Fruit fly (Drosophila melanogaster): ENCODE data around the gene sl.
A peak's percentile ranks its signal among the peaks of the same experiment; 100 is the strongest.

sl gene

DNA sequence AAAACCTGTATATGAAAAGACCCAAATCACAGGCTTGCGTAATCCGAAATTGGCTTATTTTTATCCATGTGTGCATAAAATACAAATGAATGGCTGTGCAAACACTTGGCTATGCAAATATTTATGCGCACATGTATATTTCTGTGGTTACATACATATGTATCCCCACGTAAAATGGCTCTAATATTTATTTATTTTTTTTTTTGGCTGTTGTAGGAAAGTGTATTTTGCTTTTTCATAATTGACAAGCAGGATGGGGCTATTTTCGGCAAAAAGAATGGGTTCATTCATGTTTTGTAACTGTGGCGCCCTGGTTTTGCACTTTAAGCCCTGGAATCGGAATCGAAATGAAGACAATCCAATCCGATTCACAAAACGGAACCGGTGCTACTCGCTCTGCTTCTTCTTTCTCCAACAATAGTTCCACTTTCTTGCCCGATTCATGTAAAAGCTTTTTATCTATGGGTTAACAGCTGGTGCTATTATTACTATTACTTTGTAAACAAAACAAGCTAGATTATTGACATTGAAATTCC, 14.9 kb upstream of the sl start (continued):
- peak; percentile 48 for TF ChIP-seq CG5180 (GFP tag; optimal IDR thresholded peaks at IDR 0.05)
- TF ChIP-seq BtbVII (GFP tag; optimal IDR thresholded peaks at IDR 0.05), result peak; percentile 50
- TF ChIP-seq Doc2 (GFP tag; IDR thresholded peaks at IDR 0.05), result no peak
- TF ChIP-seq Xrp1 (GFP tag; IDR thresholded peaks at IDR 0.05), result peak; percentile 81
- TF ChIP-seq Dbx (GFP tag; IDR thresholded peaks at IDR 0.05), result peak; percentile 78
- no peak for TF ChIP-seq Stat92E (GFP tag; optimal IDR thresholded peaks at IDR 0.05)
- TF ChIP-seq CG32767 (GFP tag; IDR thresholded peaks at IDR 0.05), result peak; percentile 57
- peak; percentile 37 for TF ChIP-seq CG4854 (GFP tag; optimal IDR thresholded peaks at IDR 0.05)
- no peak for TF ChIP-seq cad (GFP tag; optimal IDR thresholded peaks at IDR 0.05)
- TF ChIP-seq salm (tag; optimal IDR thresholded peaks at IDR 0.05), result no peak
- peak; percentile 24; the same call in 1 of the 3 replicates for TF ChIP-seq CG11093 (GFP tag; IDR thresholded peaks at IDR 0.05)
- peak; percentile 60 for TF ChIP-seq Max (GFP tag; optimal IDR thresholded peaks at IDR 0.05)
- no peak for TF ChIP-seq CG16813 (GFP tag; IDR thresholded peaks at IDR 0.05; ENCODE audit: partially characterized antibody)
- TF ChIP-seq CG12942 (GFP tag; optimal IDR thresholded peaks at IDR 0.05), result peak; percentile 46
- TF ChIP-seq pita (GFP tag; optimal IDR thresholded peaks at IDR 0.05), result no peak
- no peak for TF ChIP-seq CG17912 (GFP tag; optimal IDR thresholded peaks at IDR 0.05)
- TF ChIP-seq CG2120 (GFP tag; optimal IDR thresholded peaks at IDR 0.05), result peak; percentile 85
- peak; percentile 71 for TF ChIP-seq ems (GFP tag; optimal IDR thresholded peaks at IDR 0.05)
- peak; percentile 99 for TF ChIP-seq CG15514 (GFP tag; optimal IDR thresholded peaks at IDR 0.05)
- TF ChIP-seq dysf (GFP tag; IDR thresholded peaks at IDR 0.05), result peak; percentile 76; the same call in 2 of the 3 replicates
- TF ChIP-seq MESR4 (GFP tag; optimal IDR thresholded peaks at IDR 0.05), result peak; percentile 17
- TF ChIP-seq CG6175 (GFP tag; IDR thresholded peaks at IDR 0.05), result peak; percentile 41; the same call in 1 of the 3 replicates
- TF ChIP-seq CG8478 (optimal IDR thresholded peaks at IDR 0.05), result no peak
- TF ChIP-seq Tbp (GFP tag; optimal IDR thresholded peaks at IDR 0.05), result no peak
- no peak for TF ChIP-seq ato (GFP tag; IDR thresholded peaks at IDR 0.05; ENCODE audit: partially characterized antibody)
- peak; percentile 25 for TF ChIP-seq sqz (GFP tag; optimal IDR thresholded peaks at IDR 0.05)
- TF ChIP-seq Adf1 (GFP tag; IDR thresholded peaks at IDR 0.05), result peak; percentile 22; the same call in 1 of the 2 replicates
- peak; percentile 80 for TF ChIP-seq Fer1 (GFP tag; optimal IDR thresholded peaks at IDR 0.05)
- TF ChIP-seq cas (GFP tag; IDR thresholded peaks at IDR 0.05), result peak; percentile 69
- TF ChIP-seq CG9215 (GFP tag; IDR thresholded peaks at IDR 0.05), result no peak; the same call in none of the 2 replicates
- TF ChIP-seq en (GFP tag; optimal IDR thresholded peaks at IDR 0.05), result no peak
- TF ChIP-seq wor (GFP tag; IDR thresholded peaks at IDR 0.05), result peak; percentile 51; the same call in 1 of the 2 replicates
- peak; percentile 43 for TF ChIP-seq pnt (GFP tag; optimal IDR thresholded peaks at IDR 0.05)
- no peak; the same call in 2 of the 3 replicates for TF ChIP-seq sr (GFP tag; IDR thresholded peaks at IDR 0.05)
- peak; percentile 77; the same call in 2 of the 3 replicates for TF ChIP-seq CG11456 (GFP tag; IDR thresholded peaks at IDR 0.05)
- TF ChIP-seq onecut (GFP tag; IDR thresholded peaks at IDR 0.05), result peak; percentile 58
- no peak for TF ChIP-seq gfzf (GFP tag; optimal IDR thresholded peaks at IDR 0.05)
- peak; percentile 46 for TF ChIP-seq CG6654 (GFP tag; optimal IDR thresholded peaks at IDR 0.05)
- peak; percentile 47 for TF ChIP-seq jumu (GFP tag; optimal IDR thresholded peaks at IDR 0.05)
- TF ChIP-seq repo (GFP tag; optimal IDR thresholded peaks at IDR 0.05), result peak; percentile 44
- no peak for TF ChIP-seq Opbp (GFP tag; IDR thresholded peaks at IDR 0.05; ENCODE audit: partially characterized antibody)
- peak; percentile 77 for TF ChIP-seq gro (GFP tag; optimal IDR thresholded peaks at IDR 0.05)
- peak; percentile 79 for TF ChIP-seq CG10543 (GFP tag; optimal IDR thresholded peaks at IDR 0.05)
- peak; percentile 30 for TF ChIP-seq CG3407 (GFP tag; optimal IDR thresholded peaks at IDR 0.05)
- peak; percentile 69 for TF ChIP-seq CG32772 (GFP tag; IDR thresholded peaks at IDR 0.05)
- TF ChIP-seq CG3163 (GFP tag; optimal IDR thresholded peaks at IDR 0.05), result peak; percentile 48
- TF ChIP-seq CG12071 (GFP tag; optimal IDR thresholded peaks at IDR 0.05), result peak; percentile 64
- TF ChIP-seq caup (GFP tag; optimal IDR thresholded peaks at IDR 0.05; ENCODE audit: severe bottlenecking), result peak; percentile 72
- TF ChIP-seq Lim3 (GFP tag; IDR thresholded peaks at IDR 0.05), result 0 out of 2 replicates have a peak, but pooled peaks have one; percentile 15
- no peak for TF ChIP-seq Abd-B (GFP tag; optimal IDR thresholded peaks at IDR 0.05)

All from whole organism, embryonic.